Worm (Caenorhabditis elegans) whole organism, early embryonic: Measurements from ENCODE around the gene R07E4.5.

Source experiments
- B0310.2 ChIP-seq: sonication (generic microtip); optimal IDR thresholded peaks from 2 replicates; lab custom pipeline; 2016; ENCODE audit warnings: mild to moderate bottlenecking, missing genetic modification characterization, missing compliant biosample characterization
- F13C5.2 ChIP-seq: sonication (generic microtip); optimal IDR thresholded peaks from 2 replicates; lab custom pipeline; 2017; ENCODE audit warnings: mild to moderate bottlenecking, missing genetic modification characterization, inconsistent platforms, missing compliant biosample characterization
- aly-1 ChIP-seq: sonication (generic microtip); optimal IDR thresholded peaks from 2 replicates; lab custom pipeline; 2016; ENCODE audit warnings: missing genetic modification characterization, missing compliant biosample characterization
- ama-1 ChIP-seq: fragments of 150-350 bp; optimal IDR thresholded peaks from 2 replicates; lab custom pipeline; 2014
- ceh-13 ChIP-seq: fragments of 200-800 bp; sonication (Bioruptor generic); optimal IDR thresholded peaks from 2 replicates; lab custom pipeline; 2018; ENCODE audit warnings: mild to moderate bottlenecking, missing genetic modification characterization, missing compliant biosample characterization
- ceh-36 ChIP-seq: sonication (generic microtip); optimal IDR thresholded peaks from 2 replicates; lab custom pipeline; 2016; ENCODE audit warnings: missing genetic modification characterization, inconsistent platforms, missing compliant biosample characterization
- ets-7 ChIP-seq: sonication (generic microtip); optimal IDR thresholded peaks from 2 replicates; lab custom pipeline; 2016; ENCODE audit warnings: missing genotype, missing genetic modification characterization, missing compliant biosample characterization
- flt-1 ChIP-seq: fragments of 200-800 bp; sonication (Bioruptor generic); IDR thresholded peaks from 2 replicates; pipeline ENCODE4 v1.3.6; 2022; ENCODE audit warnings: missing genetic modification characterization, missing compliant biosample characterization
- hmbx-1 ChIP-seq: sonication (generic microtip); optimal IDR thresholded peaks from 2 replicates; lab custom pipeline; 2016; ENCODE audit warnings: mild to moderate bottlenecking, missing genetic modification characterization, missing compliant biosample characterization
- hmg-4 ChIP-seq: fragments of 200-800 bp; sonication (Bioruptor generic); optimal IDR thresholded peaks from 2 replicates; lab custom pipeline; 2018; ENCODE audit warnings: mild to moderate bottlenecking, missing genetic modification characterization, missing compliant biosample characterization
- hnd-1 ChIP-seq: sonication (generic microtip); optimal IDR thresholded peaks from 2 replicates; lab custom pipeline; 2016; ENCODE audit warnings: missing genetic modification characterization, missing compliant biosample characterization
- pes-1 ChIP-seq: fragments of 200-800 bp; sonication (Bioruptor generic); IDR thresholded peaks from 2 replicates; pipeline ENCODE4 v1.3.6; 2022; ENCODE audit warnings: missing genetic modification reagents, missing genetic modification characterization, missing compliant biosample characterization
- scrt-1 ChIP-seq: fragments of 200-800 bp; sonication (Bioruptor generic); IDR thresholded peaks from 2 replicates; pipeline ENCODE4 v1.3.6; 2022; ENCODE audit warnings: missing genetic modification characterization, missing compliant biosample characterization
- sea-1 ChIP-seq: fragments of 200-800 bp; sonication (Bioruptor generic); conservative IDR thresholded peaks from 2 replicates; pipeline ENCODE4 v1.3.6; 2022; ENCODE audit warnings: missing genetic modification characterization, missing compliant biosample characterization
- tbx-11 ChIP-seq: fragments of 200-800 bp; sonication (Bioruptor generic); IDR thresholded peaks from 2 replicates; pipeline ENCODE4 v1.3.6; 2022; ENCODE audit warnings: missing genetic modification characterization, missing compliant biosample characterization
- tbx-37 ChIP-seq: fragments of 200-800 bp; sonication (Bioruptor generic); conservative IDR thresholded peaks from 2 replicates; pipeline ENCODE4 v1.3.6; 2022; ENCODE audit warnings: missing genetic modification reagents, missing genetic modification characterization, missing compliant biosample characterization
- tra-4 ChIP-seq: sonication (generic microtip); optimal IDR thresholded peaks from 2 replicates; lab custom pipeline; 2017; ENCODE audit warnings: missing genetic modification characterization, missing compliant biosample characterization

R07E4.5 gene

ce11 chrX:5901499-5901898, 51.5 kb downstream of the R07E4.5 start:
- no peak for TF ChIP-seq F13C5.2
- no peak for TF ChIP-seq tbx-37 (GFP tag; lab: Robert Waterston, UW)
- no peak for TF ChIP-seq ceh-13 (GFP tag; lab: Kevin White, UChicago)
- no peak for TF ChIP-seq tra-4 (tag; lab: Kevin White, UChicago)
- no peak for TF ChIP-seq pes-1 (GFP tag; lab: Robert Waterston, UW)
- TF ChIP-seq ets-7 (tag; lab: Kevin White, UChicago) = no peak
- TF ChIP-seq B0310.2 (tag; lab: Kevin White, UChicago) = no peak
- TF ChIP-seq ama-1 (lab: Kevin White, UChicago) = no peak
- TF ChIP-seq hmbx-1 (tag; lab: Kevin White, UChicago) = no peak
- TF ChIP-seq hmg-4 (GFP tag; lab: Kevin White, UChicago) = no peak
- TF ChIP-seq hnd-1 (tag; lab: Kevin White, UChicago) = no peak
- TF ChIP-seq tbx-11 (GFP tag; lab: Robert Waterston, UW) = no peak
- no peak for TF ChIP-seq ceh-36 (tag; lab: Kevin White, UChicago)
- TF ChIP-seq flt-1 (GFP tag; lab: Robert Waterston, UW) = no peak
- TF ChIP-seq scrt-1 (GFP tag; lab: Robert Waterston, UW) = no peak
- TF ChIP-seq aly-1 (tag; lab: Kevin White, UChicago) = no peak
- no peak for TF ChIP-seq sea-1 (GFP tag; lab: Robert Waterston, UW)
